Worm (Caenorhabditis elegans) whole organism, L2 larva: ENCODE results near the gene nhr-188.

ENCODE experiments used
- fos-1 ChIP-seq: fragments of 150-350 bp; optimal IDR thresholded peaks from 2 replicates; lab custom pipeline; 2014; ENCODE audit warnings: missing biosample characterization, missing genetic modification characterization
- lin-39 ChIP-seq: fragments of 150-350 bp; optimal IDR thresholded peaks from 2 replicates; lab custom pipeline; 2014; ENCODE audit warnings: missing biosample characterization, missing genetic modification reagents, missing genetic modification characterization
- lsy-2 ChIP-seq, 2 experiments: fragments of 150-350 bp in 1 of 2; sonication (generic microtip) in 1 of 2; optimal IDR thresholded peaks; 2 replicates each; lab custom pipeline; 2014 to 2017; ENCODE audit warnings: missing biosample characterization in 2 of 2, missing genetic modification characterization in 2 of 2
- mbf-1 ChIP-seq: sonication (generic microtip); optimal IDR thresholded peaks from 2 replicates; lab custom pipeline; 2017; ENCODE audit warnings: missing biosample characterization, missing genetic modification characterization
- nhr-129 ChIP-seq: fragments of 150-350 bp; optimal IDR thresholded peaks from 2 replicates; lab custom pipeline; 2014; ENCODE audit warnings: missing biosample characterization, missing genetic modification characterization
- nhr-23 ChIP-seq: fragments of 150-350 bp; optimal IDR thresholded peaks from 2 replicates; lab custom pipeline; 2014; ENCODE audit warnings: missing biosample characterization, missing genetic modification reagents, missing genetic modification characterization
- nhr-237 ChIP-seq: fragments of 150-350 bp; optimal IDR thresholded peaks from 2 replicates; lab custom pipeline; 2014; ENCODE audit warnings: missing biosample characterization, missing genetic modification characterization
- nhr-77 ChIP-seq: fragments of 150-350 bp; optimal IDR thresholded peaks from 2 replicates; lab custom pipeline; 2014; ENCODE audit warnings: missing biosample characterization, missing genetic modification characterization
- skn-1 ChIP-seq: sonication (generic microtip); optimal IDR thresholded peaks from 2 replicates; lab custom pipeline; 2017; ENCODE audit warnings: missing biosample characterization, missing genetic modification characterization
- unc-39 ChIP-seq: fragments of 150-350 bp; optimal IDR thresholded peaks from 2 replicates; lab custom pipeline; 2014; ENCODE audit warnings: missing biosample characterization, missing genetic modification characterization
- zag-1 ChIP-seq: fragments of 150-350 bp; optimal IDR thresholded peaks from 2 replicates; lab custom pipeline; 2014; ENCODE audit warnings: missing biosample characterization, missing genetic modification characterization

DNA sequence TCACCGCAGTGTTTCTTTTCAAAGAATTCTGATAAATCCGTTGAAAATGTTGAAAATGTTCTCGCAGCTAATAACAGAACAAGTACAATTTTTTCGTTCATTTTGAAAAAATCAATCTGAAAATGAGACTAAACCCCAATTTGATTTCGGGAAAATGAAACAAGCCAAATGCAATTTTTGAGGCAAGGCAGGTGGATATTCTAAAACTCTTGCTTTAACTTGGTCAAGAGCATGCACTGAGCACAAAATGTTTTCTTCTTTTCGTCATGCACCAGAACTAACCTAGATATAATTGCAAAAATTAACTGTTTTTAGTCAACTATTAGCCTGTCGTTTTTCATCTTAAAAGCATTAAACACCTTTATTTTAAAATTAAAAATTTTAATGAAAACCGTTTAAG lies 42.4 kb upstream of the nhr-188 start, which contains the start of gene irld-22:
- no peak for TF ChIP-seq lsy-2 (tag; optimal IDR thresholded peaks at IDR 0.05; lab: Kevin White, UChicago)
- no peak for TF ChIP-seq zag-1 (tag; lab: Kevin White, UChicago)
- TF ChIP-seq nhr-23 (tag; lab: Kevin White, UChicago), result no peak
- TF ChIP-seq nhr-77 (tag; lab: Kevin White, UChicago), result no peak
- TF ChIP-seq nhr-129, result no peak
- no peak for TF ChIP-seq nhr-237
- no peak for TF ChIP-seq unc-39 (tag; lab: Kevin White, UChicago)
- TF ChIP-seq lin-39 (tag; lab: Kevin White, UChicago), result no peak
- no peak for TF ChIP-seq mbf-1 (tag; lab: Kevin White, UChicago)
- TF ChIP-seq skn-1 (tag; lab: Kevin White, UChicago), result no peak
- no peak for TF ChIP-seq fos-1 (tag; lab: Kevin White, UChicago)
